Worm (Caenorhabditis elegans) whole organism, young adult: Measurements from ENCODE around the gene str-176.
A peak's percentile ranks its signal among the peaks of the same experiment; 100 is the strongest.

Experiments used
- B0336.3 ChIP-seq: fragments of 200-800 bp; sonication (Bioruptor generic); IDR thresholded peaks from 2 replicates; pipeline ENCODE4 v1.3.6; 2022; ENCODE audit warnings: missing genetic modification characterization, missing compliant biosample characterization
- C06A6.2 ChIP-seq: fragments of 200-800 bp; sonication (Bioruptor generic); conservative IDR thresholded peaks from 2 replicates; pipeline ENCODE4 v1.3.6; 2022; ENCODE audit warnings: missing genetic modification characterization, missing compliant biosample characterization
- F22D6.2 ChIP-seq: sonication (generic microtip); optimal IDR thresholded peaks from 2 replicates; lab custom pipeline; 2016; ENCODE audit warnings: mild to moderate bottlenecking, missing genetic modification characterization, missing compliant biosample characterization
- F39B2.1 ChIP-seq: fragments of 200-800 bp; sonication (Bioruptor generic); IDR thresholded peaks from 2 replicates; pipeline ENCODE4 v1.3.6; 2022; ENCODE audit warnings: missing genetic modification reagents, missing genetic modification characterization, missing compliant biosample characterization
- F52B5.7 ChIP-seq: sonication (generic microtip); optimal IDR thresholded peaks from 2 replicates; lab custom pipeline; 2016; ENCODE audit warnings: mild to moderate bottlenecking, missing genetic modification characterization, missing compliant biosample characterization
- F57C9.4 ChIP-seq: sonication (generic microtip); optimal IDR thresholded peaks from 2 replicates; lab custom pipeline; 2017; ENCODE audit warnings: mild to moderate bottlenecking, missing genetic modification characterization, missing compliant biosample characterization
- K12H6.12 ChIP-seq: fragments of 200-800 bp; sonication (Bioruptor generic); optimal IDR thresholded peaks from 2 replicates; lab custom pipeline; 2018; ENCODE audit warnings: mild to moderate bottlenecking, missing genetic modification characterization, missing compliant biosample characterization
- Y56A3A.18 ChIP-seq: fragments of 200-800 bp; sonication (Bioruptor generic); IDR thresholded peaks from 2 replicates; pipeline ENCODE4 v1.3.6; 2022; ENCODE audit warnings: missing genetic modification reagents, missing genetic modification characterization, missing compliant biosample characterization
- Y67H2A.10 ChIP-seq: fragments of 200-800 bp; sonication (Bioruptor generic); conservative IDR thresholded peaks from 2 replicates; pipeline ENCODE4 v1.3.6; 2022; ENCODE audit warnings: missing genetic modification reagents, missing genetic modification characterization, missing compliant biosample characterization
- Y95B8A.8 ChIP-seq: fragments of 200-800 bp; sonication (Bioruptor generic); IDR thresholded peaks from 2 replicates; pipeline ENCODE4 v1.3.6; 2022; ENCODE audit warnings: missing genetic modification reagents, missing genetic modification characterization, missing compliant biosample characterization
- atf-7 ChIP-seq: sonication (generic microtip); optimal IDR thresholded peaks from 2 replicates; lab custom pipeline; 2017; ENCODE audit warnings: mild to moderate bottlenecking, missing genetic modification characterization, missing compliant biosample characterization
- attf-6 ChIP-seq: fragments of 200-800 bp; sonication (Bioruptor generic); IDR thresholded peaks from 2 replicates; pipeline ENCODE4 v1.3.6; 2022; ENCODE audit warnings: missing genetic modification reagents, missing genetic modification characterization, missing compliant biosample characterization
- bed-1 ChIP-seq: fragments of 200-800 bp; sonication (Bioruptor generic); IDR thresholded peaks from 2 replicates; pipeline ENCODE4 v1.3.6; 2022; ENCODE audit warnings: missing genetic modification reagents, missing genetic modification characterization, missing compliant biosample characterization
- cebp-1 ChIP-seq, 2 experiments: fragments of 200-800 bp in 1 of 2; sonication (Bioruptor generic) in 1 of 2; sonication (generic microtip) in 1 of 2; IDR thresholded peaks in 1 of 2; optimal IDR thresholded peaks in 1 of 2; 2 replicates each; pipeline versions ENCODE4 v1.3.6 to Lab custom; 2017 to 2022; ENCODE audit warnings: missing compliant biosample characterization in 2 of 2, missing genetic modification characterization in 2 of 2, mild to moderate bottlenecking in 1 of 2, missing genetic modification reagents in 1 of 2, moderate library complexity in 1 of 2
- ceh-100 ChIP-seq: fragments of 200-800 bp; sonication (Bioruptor generic); IDR thresholded peaks from 2 replicates; pipeline ENCODE4 v1.3.6; 2022; ENCODE audit warnings: missing genetic modification reagents, missing genetic modification characterization, missing compliant biosample characterization
- ceh-58 ChIP-seq: fragments of 200-800 bp; sonication (Bioruptor generic); IDR thresholded peaks from 2 replicates; pipeline ENCODE4 v1.3.6; 2022; ENCODE audit warnings: missing genetic modification characterization, missing compliant biosample characterization
- ceh-91 ChIP-seq: fragments of 200-800 bp; sonication (Bioruptor generic); IDR thresholded peaks from 2 replicates; pipeline ENCODE4 v1.3.6; 2022; ENCODE audit warnings: missing genetic modification reagents, missing genetic modification characterization, missing compliant biosample characterization
- chd-7 ChIP-seq: sonication (generic microtip); optimal IDR thresholded peaks from 2 replicates; lab custom pipeline; 2016; ENCODE audit warnings: mild to moderate bottlenecking, missing genetic modification characterization, moderate library complexity, missing compliant biosample characterization
- dpff-1 ChIP-seq: sonication (generic microtip); optimal IDR thresholded peaks from 2 replicates; lab custom pipeline; 2017; ENCODE audit warnings: mild to moderate bottlenecking, missing genetic modification characterization, missing compliant biosample characterization
- egl-18 ChIP-seq: fragments of 200-800 bp; sonication (Bioruptor generic); IDR thresholded peaks from 2 replicates; pipeline ENCODE4 v1.3.6; 2022; ENCODE audit warnings: missing genetic modification reagents, missing genetic modification characterization, missing compliant biosample characterization
- ets-4 ChIP-seq: fragments of 200-800 bp; sonication (Bioruptor generic); optimal IDR thresholded peaks from 2 replicates; lab custom pipeline; 2018; ENCODE audit warnings: mild to moderate bottlenecking, missing genetic modification characterization, missing compliant biosample characterization
- gei-17 ChIP-seq: fragments of 200-800 bp; sonication (Bioruptor generic); optimal IDR thresholded peaks from 2 replicates; lab custom pipeline; 2018; ENCODE audit warnings: mild to moderate bottlenecking, missing genetic modification characterization, missing compliant biosample characterization
- let-526 ChIP-seq: fragments of 200-800 bp; sonication (Bioruptor generic); IDR thresholded peaks from 2 replicates; pipeline ENCODE4 v1.3.6; 2022; ENCODE audit warnings: missing genetic modification reagents, missing genetic modification characterization, missing compliant biosample characterization
- lin-26 ChIP-seq: fragments of 200-800 bp; sonication (Bioruptor generic); IDR thresholded peaks from 2 replicates; pipeline ENCODE4 v1.3.6; 2022; ENCODE audit warnings: missing genetic modification reagents, missing genetic modification characterization, missing compliant biosample characterization
- lin-35 ChIP-seq, 3 experiments: fragments of 150-350 bp in 2 of 3; sonication (generic microtip) in 1 of 3; optimal IDR thresholded peaks; 2 replicates each; lab custom pipeline; 2014 to 2018; ENCODE audit warnings: missing biosample characterization in 3 of 3, missing genetic modification characterization in 3 of 3, missing genetic modification reagents in 3 of 3
- lin-40 ChIP-seq: sonication (generic microtip); optimal IDR thresholded peaks from 2 replicates; lab custom pipeline; 2016; ENCODE audit warnings: missing genetic modification characterization, mild to moderate bottlenecking, missing compliant biosample characterization, missing genotype, missing genetic modification reagents
- lin-54 ChIP-seq: fragments of 200-800 bp; sonication (Bioruptor generic); optimal IDR thresholded peaks from 2 replicates; lab custom pipeline; 2018; ENCODE audit warnings: mild to moderate bottlenecking, missing genetic modification characterization, missing compliant biosample characterization
- lir-1 ChIP-seq: fragments of 200-800 bp; sonication (Bioruptor generic); conservative IDR thresholded peaks from 2 replicates; pipeline ENCODE4 v1.3.6; 2022; ENCODE audit warnings: missing genetic modification reagents, missing genetic modification characterization, missing compliant biosample characterization
- madf-6 ChIP-seq: fragments of 200-800 bp; sonication (Bioruptor generic); IDR thresholded peaks from 2 replicates; pipeline ENCODE4 v1.3.6; 2022; ENCODE audit warnings: missing genetic modification reagents, missing genetic modification characterization, missing compliant biosample characterization
- nfyb-1 ChIP-seq: fragments of 200-800 bp; sonication (Bioruptor generic); IDR thresholded peaks from 2 replicates; pipeline ENCODE4 v1.3.6; 2022; ENCODE audit warnings: missing genetic modification reagents, missing genetic modification characterization, missing compliant biosample characterization
- nhr-90 ChIP-seq: sonication (generic microtip); optimal IDR thresholded peaks from 2 replicates; lab custom pipeline; 2016; ENCODE audit warnings: missing genotype, mild to moderate bottlenecking, missing genetic modification characterization, missing compliant biosample characterization
- sdz-38 ChIP-seq: sonication (generic microtip); optimal IDR thresholded peaks from 2 replicates; lab custom pipeline; 2016; ENCODE audit warnings: missing genotype, missing genetic modification characterization, missing compliant biosample characterization
- sea-2 ChIP-seq: fragments of 200-800 bp; sonication (Bioruptor generic); IDR thresholded peaks from 2 replicates; pipeline ENCODE4 v1.3.6; 2022; ENCODE audit warnings: missing genetic modification characterization, missing compliant biosample characterization
- snpc-4 ChIP-seq, 5 experiments: fragments of 150-350 bp in 1 of 5; sonication (generic microtip) in 4 of 5; optimal IDR thresholded peaks; 2 replicates each; lab custom pipeline; 2014 to 2018; ENCODE audit warnings: missing genetic modification characterization in 5 of 5, missing biosample characterization in 3 of 5, antibody characterized with exemption in 2 of 5, mild to moderate bottlenecking in 2 of 5, missing compliant biosample characterization in 2 of 5, missing genotype in 2 of 5, moderate library complexity in 2 of 5, missing genetic modification reagents in 1 of 5
- tlf-1 ChIP-seq: fragments of 200-800 bp; sonication (Bioruptor generic); optimal IDR thresholded peaks from 2 replicates; lab custom pipeline; 2018; ENCODE audit warnings: mild to moderate bottlenecking, missing genetic modification characterization, missing compliant biosample characterization
- unc-62 ChIP-seq: fragments of 150-350 bp; optimal IDR thresholded peaks from 2 replicates; lab custom pipeline; 2014; ENCODE audit warnings: missing biosample characterization, missing genetic modification reagents, missing genetic modification characterization
- zim-3 ChIP-seq: sonication (generic microtip); optimal IDR thresholded peaks from 2 replicates; lab custom pipeline; 2017; ENCODE audit warnings: mild to moderate bottlenecking, missing genetic modification characterization, moderate library complexity, missing compliant biosample characterization
- ztf-22 ChIP-seq: fragments of 200-800 bp; sonication (Bioruptor generic); optimal IDR thresholded peaks from 2 replicates; lab custom pipeline; 2018; ENCODE audit warnings: mild to moderate bottlenecking, missing genetic modification characterization, moderate library complexity, missing compliant biosample characterization

str-176 gene

ce11 chrIV:8431567-8432458, 31.8 kb downstream of the str-176 start (continued):
- TF ChIP-seq bed-1 (GFP tag; lab: Robert Waterston, UW): no peak
- peak; percentile 34 for TF ChIP-seq dpff-1 (tag; lab: Kevin White, UChicago)
- peak; percentile 46 for TF ChIP-seq attf-6 (GFP tag; lab: Robert Waterston, UW)
- TF ChIP-seq zim-3 (tag; lab: Kevin White, UChicago): peak; percentile 40
- TF ChIP-seq nfyb-1 (GFP tag; lab: Robert Waterston, UW): peak; percentile 95
- TF ChIP-seq Y95B8A.8 (GFP tag; lab: Robert Waterston, UW): peak; percentile 58
- peak; percentile 68 for TF ChIP-seq lin-54
- TF ChIP-seq gei-17 (GFP tag; lab: Kevin White, UChicago): peak; percentile 33
- no peak for TF ChIP-seq ceh-91 (GFP tag; lab: Robert Waterston, UW)
- TF ChIP-seq ztf-22 (GFP tag; lab: Kevin White, UChicago): peak; percentile 0
- 0 out of 2 replicates have a peak, but pooled peaks have one; percentile 25 for TF ChIP-seq egl-18 (GFP tag; lab: Robert Waterston, UW)
- peak; percentile 41 for TF ChIP-seq lin-40 (tag; lab: Kevin White, UChicago)
- TF ChIP-seq Y56A3A.18 (GFP tag; lab: Robert Waterston, UW): peak; percentile 80
- TF ChIP-seq F22D6.2 (tag; lab: Kevin White, UChicago): peak; percentile 12
- peak; percentile 75 for TF ChIP-seq ets-4 (GFP tag; lab: Kevin White, UChicago)
- TF ChIP-seq unc-62 (GFP tag; lab: Kevin White, UChicago): peak; percentile 94
- TF ChIP-seq nhr-90: peak; percentile 31
- no peak for TF ChIP-seq sea-2
- peak; percentile 14 for TF ChIP-seq atf-7 (tag; lab: Kevin White, UChicago)
- TF ChIP-seq C06A6.2 (GFP tag; lab: Robert Waterston, UW): peak; percentile 10; the same call in 1 of the 2 replicates
- peak; percentile 15 for TF ChIP-seq K12H6.12 (tag; lab: Kevin White, UChicago)
- peak in 2 of 3 experiments; percentile 22 to 71 for TF ChIP-seq lin-35 (GFP tag; optimal IDR thresholded peaks at IDR 0.05; lab: Kevin White, UChicago)
- TF ChIP-seq tlf-1 (GFP tag; lab: Kevin White, UChicago): peak; percentile 63
- TF ChIP-seq F39B2.1: 0 out of 2 replicates have a peak, but pooled peaks have one; percentile 34
- TF ChIP-seq F52B5.7: no peak
- peak; percentile 57 for TF ChIP-seq lir-1 (GFP tag; lab: Robert Waterston, UW)
- TF ChIP-seq madf-6 (GFP tag; lab: Robert Waterston, UW): peak; percentile 56
- peak; percentile 11; the same call in 1 of the 2 replicates for TF ChIP-seq Y67H2A.10 (GFP tag; lab: Robert Waterston, UW)
- TF ChIP-seq lin-26 (GFP tag; lab: Robert Waterston, UW): peak; percentile 62; the same call in 1 of the 2 replicates
- TF ChIP-seq F57C9.4 (tag; lab: Kevin White, UChicago): peak; percentile 52
- peak; percentile 62; the same call in 1 of the 2 replicates for TF ChIP-seq let-526 (GFP tag; lab: Robert Waterston, UW)
- peak; percentile 79 for TF ChIP-seq cebp-1 (GFP tag; IDR thresholded peaks at IDR 0.05; lab: Robert Waterston, UW)
- TF ChIP-seq cebp-1 (tag; optimal IDR thresholded peaks at IDR 0.05; lab: Kevin White, UChicago): peak; percentile 91
- peak; percentile 54 for TF ChIP-seq ceh-100 (GFP tag; lab: Robert Waterston, UW)
- peak; percentile 55 for TF ChIP-seq B0336.3 (GFP tag; lab: Robert Waterston, UW)
- no peak for TF ChIP-seq sdz-38
- TF ChIP-seq chd-7 (tag; lab: Kevin White, UChicago): peak; percentile 57
- 0 out of 2 replicates have a peak, but pooled peaks have one; percentile 50 for TF ChIP-seq ceh-58 (GFP tag; lab: Robert Waterston, UW)
- no peak for TF ChIP-seq snpc-4 (GFP tag; optimal IDR thresholded peaks at IDR 0.05; lab: Kevin White, UChicago)
- peak in 3 of 4 experiments; percentile 33 to 77 (median 76) for TF ChIP-seq snpc-4 (tag; optimal IDR thresholded peaks at IDR 0.05; lab: Kevin White, UChicago)
